Worm (Caenorhabditis elegans) whole organism, mixed stage, embryonic: ENCODE measurements around the gene C36B7.4.

Experiments used
- ceh-43 ChIP-seq: fragments of 200-800 bp; sonication (Bioruptor generic); optimal IDR thresholded peaks from 2 replicates; lab custom pipeline; 2018; ENCODE audit warnings: mild to moderate bottlenecking, missing genetic modification characterization, moderate library complexity, missing compliant biosample characterization
- ces-1 ChIP-seq: fragments of 150-350 bp; optimal IDR thresholded peaks from 2 replicates; lab custom pipeline; 2014; ENCODE audit warnings: missing biosample characterization, missing genetic modification reagents, missing genetic modification characterization
- drap-1 ChIP-seq: fragments of 200-800 bp; sonication (Bioruptor generic); optimal IDR thresholded peaks from 3 replicates; lab custom pipeline; 2018; ENCODE audit warnings: mild to moderate bottlenecking, missing genetic modification characterization, missing compliant biosample characterization
- elt-1 ChIP-seq: sonication (generic microtip); optimal IDR thresholded peaks from 2 replicates; lab custom pipeline; 2017; ENCODE audit warnings: missing genetic modification characterization, mild to moderate bottlenecking, missing compliant biosample characterization, antibody characterized with exemption, moderate library complexity, borderline replicate concordance; ENCODE audit not compliant: insufficient read depth
- ham-2 ChIP-seq: fragments of 200-800 bp; sonication (Bioruptor generic); optimal IDR thresholded peaks from 2 replicates; lab custom pipeline; 2018; ENCODE audit warnings: mild to moderate bottlenecking, missing genetic modification characterization, missing compliant biosample characterization
- lin-32 ChIP-seq: fragments of 200-800 bp; sonication (Bioruptor generic); optimal IDR thresholded peaks from 2 replicates; lab custom pipeline; 2018; ENCODE audit warnings: mild to moderate bottlenecking, missing genetic modification characterization, missing compliant biosample characterization
- pha-4 ChIP-seq: fragments of 150-350 bp; optimal IDR thresholded peaks from 2 replicates; lab custom pipeline; 2018; ENCODE audit warnings: missing biosample characterization, missing genetic modification reagents, missing genetic modification characterization
- snpc-4 ChIP-seq: fragments of 150-350 bp; optimal IDR thresholded peaks from 2 replicates; lab custom pipeline; 2014; ENCODE audit warnings: missing biosample characterization, missing genetic modification characterization
- unc-39 ChIP-seq: fragments of 150-350 bp; optimal IDR thresholded peaks from 2 replicates; lab custom pipeline; 2014; ENCODE audit warnings: missing biosample characterization, missing genetic modification characterization
- unc-62 ChIP-seq: fragments of 150-350 bp; optimal IDR thresholded peaks from 2 replicates; lab custom pipeline; 2014; ENCODE audit warnings: missing biosample characterization, missing genetic modification reagents, missing genetic modification characterization
- zip-8 ChIP-seq: fragments of 150-350 bp; optimal IDR thresholded peaks from 2 replicates; lab custom pipeline; 2014; ENCODE audit warnings: missing biosample characterization, missing genetic modification characterization
- ztf-11 ChIP-seq: fragments of 150-350 bp; optimal IDR thresholded peaks from 2 replicates; lab custom pipeline; 2014; ENCODE audit warnings: missing biosample characterization, missing genetic modification characterization

ce11 chrX:7129460-7129859, 43.6 kb upstream of the C36B7.4 start:
- TF ChIP-seq ceh-43 (GFP tag; lab: Kevin White, UChicago) (no peak), pha-4 (tag; lab: Kevin White, UChicago) (no peak), ces-1 (no peak), unc-62 (GFP tag; lab: Kevin White, UChicago) (no peak), elt-1 (peak; percentile 1), zip-8 (no peak), ztf-11 (tag; lab: Kevin White, UChicago) (no peak), lin-32 (GFP tag; lab: Kevin White, UChicago) (no peak), snpc-4 (tag; lab: Kevin White, UChicago) (no peak), drap-1 (GFP tag; lab: Kevin White, UChicago) (no peak), ham-2 (GFP tag; lab: Kevin White, UChicago) (no peak), unc-39 (tag; lab: Kevin White, UChicago) (no peak)
